Worm (Caenorhabditis elegans) whole organism, L4 larva: ENCODE data around the gene srh-25.

Experiments
- D1046.2 ChIP-seq: fragments of 200-800 bp; sonication (Bioruptor generic); IDR thresholded peaks from 2 replicates; pipeline ENCODE4 v1.3.6; 2022; ENCODE audit warnings: missing genetic modification characterization, missing compliant biosample characterization
- F26F4.8 ChIP-seq: fragments of 200-800 bp; sonication (Bioruptor generic); conservative IDR thresholded peaks from 2 replicates; pipeline ENCODE4 v1.3.6; 2022; ENCODE audit warnings: missing genetic modification characterization, missing compliant biosample characterization
- F37D6.2 ChIP-seq: sonication (generic microtip); optimal IDR thresholded peaks from 2 replicates; lab custom pipeline; 2016; ENCODE audit warnings: mild to moderate bottlenecking, missing genetic modification characterization, missing compliant biosample characterization
- F44E2.7 ChIP-seq: fragments of 200-800 bp; sonication (Bioruptor generic); IDR thresholded peaks from 2 replicates; pipeline ENCODE4 v2.1.2; 2022; ENCODE audit warnings: missing genetic modification characterization, missing compliant biosample characterization
- F49E8.2 ChIP-seq: sonication (generic microtip); optimal IDR thresholded peaks from 2 replicates; lab custom pipeline; 2016; ENCODE audit warnings: missing compliant biosample characterization, mild to moderate bottlenecking, missing genetic modification characterization, borderline replicate concordance
- T20F7.1 ChIP-seq: fragments of 200-800 bp; sonication (Bioruptor generic); optimal IDR thresholded peaks from 2 replicates; lab custom pipeline; 2018; ENCODE audit warnings: mild to moderate bottlenecking, missing genetic modification characterization, missing compliant biosample characterization
- ZK337.2 ChIP-seq: fragments of 200-800 bp; sonication (Bioruptor generic); IDR thresholded peaks from 2 replicates; pipeline ENCODE4 v1.3.6; 2022; ENCODE audit warnings: missing genetic modification reagents, missing genetic modification characterization, missing compliant biosample characterization
- aha-1 ChIP-seq: fragments of 150-350 bp; peaks from one replicate; lab custom pipeline; 2014; ENCODE audit warnings: missing biosample characterization, missing genetic modification characterization
- ama-1 ChIP-seq: fragments of 150-350 bp; optimal IDR thresholded peaks from 2 replicates; lab custom pipeline; 2014; ENCODE audit warnings: inconsistent platforms, mixed read lengths
- arid-1 ChIP-seq: fragments of 200-800 bp; sonication (Bioruptor generic); conservative IDR thresholded peaks from 2 replicates; pipeline ENCODE4 v1.3.6; 2022; ENCODE audit warnings: missing genetic modification reagents, missing genetic modification characterization, missing compliant biosample characterization
- ceh-44 ChIP-seq: fragments of 200-800 bp; sonication (Bioruptor generic); IDR thresholded peaks from 2 replicates; pipeline ENCODE4 v1.3.6; 2022; ENCODE audit warnings: missing genetic modification reagents, missing genetic modification characterization, missing compliant biosample characterization
- ctbp-1 ChIP-seq: fragments of 200-800 bp; sonication (Bioruptor generic); IDR thresholded peaks from 2 replicates; pipeline ENCODE4 v1.3.6; 2022; ENCODE audit warnings: missing genetic modification reagents, missing genetic modification characterization, missing compliant biosample characterization
- daf-19 ChIP-seq: fragments of 200-800 bp; sonication (Bioruptor generic); conservative IDR thresholded peaks from 2 replicates; pipeline ENCODE4 v1.3.6; 2022; ENCODE audit warnings: missing genetic modification characterization, missing compliant biosample characterization
- dmd-8 ChIP-seq: fragments of 200-800 bp; sonication (Bioruptor generic); IDR thresholded peaks from 2 replicates; pipeline ENCODE4 v1.3.6; 2022; ENCODE audit warnings: missing genetic modification characterization, missing compliant biosample characterization
- dve-1 ChIP-seq: sonication (generic microtip); optimal IDR thresholded peaks from 2 replicates; lab custom pipeline; 2017; ENCODE audit warnings: antibody characterized with exemption, mild to moderate bottlenecking, missing genetic modification characterization, missing compliant biosample characterization; ENCODE audit not compliant: insufficient read depth
- egl-43 ChIP-seq: fragments of 200-800 bp; sonication (Bioruptor generic); IDR thresholded peaks from 2 replicates; pipeline ENCODE4 v1.3.6; 2022; ENCODE audit warnings: missing genetic modification reagents, missing genetic modification characterization, missing compliant biosample characterization
- lin-13 ChIP-seq: fragments of 150-350 bp; optimal IDR thresholded peaks from 2 replicates; lab custom pipeline; 2014; ENCODE audit warnings: missing biosample characterization, missing genetic modification reagents, missing genetic modification characterization
- lin-15B ChIP-seq: fragments of 150-350 bp; sonication (generic microtip); optimal IDR thresholded peaks from 3 replicates; lab custom pipeline; 2014; ENCODE audit warnings: missing biosample characterization, missing genetic modification characterization
- lsy-2 ChIP-seq, 2 experiments: fragments of 150-350 bp in 1 of 2; sonication (generic microtip) in 1 of 2; optimal IDR thresholded peaks; 2 replicates each; lab custom pipeline; 2014 to 2017; ENCODE audit warnings: missing biosample characterization in 2 of 2, missing genetic modification characterization in 2 of 2
- madf-5 ChIP-seq, 2 experiments: fragments of 200-800 bp; sonication (Bioruptor generic); IDR thresholded peaks; 2 replicates each; pipeline ENCODE4 v1.3.6; 2022; ENCODE audit warnings: missing compliant biosample characterization in 2 of 2, missing genetic modification characterization in 2 of 2
- mdl-1 ChIP-seq, 2 experiments: fragments of 150-350 bp in 1 of 2; sonication (generic microtip) in 1 of 2; optimal IDR thresholded peaks; 2 replicates each; lab custom pipeline; 2014 to 2017; ENCODE audit warnings: missing biosample characterization in 2 of 2, missing genetic modification characterization in 2 of 2
- mep-1 ChIP-seq: fragments of 150-350 bp; sonication (generic microtip); optimal IDR thresholded peaks from 3 replicates; lab custom pipeline; 2014; ENCODE audit warnings: missing biosample characterization, missing genetic modification characterization
- nhr-102 ChIP-seq: sonication (generic microtip); optimal IDR thresholded peaks from 2 replicates; lab custom pipeline; 2016; ENCODE audit warnings: mild to moderate bottlenecking, missing genetic modification characterization, moderate library complexity, missing compliant biosample characterization
- nhr-11 ChIP-seq: fragments of 150-350 bp; optimal IDR thresholded peaks from 2 replicates; lab custom pipeline; 2014; ENCODE audit warnings: missing biosample characterization, missing genetic modification characterization
- nhr-25 ChIP-seq: sonication (generic microtip); optimal IDR thresholded peaks from 2 replicates; lab custom pipeline; 2017; ENCODE audit warnings: missing genetic modification characterization, mild to moderate bottlenecking, missing compliant biosample characterization, antibody characterized with exemption, moderate library complexity, borderline replicate concordance; ENCODE audit not compliant: insufficient read depth
- nhr-28 ChIP-seq: fragments of 150-350 bp; optimal IDR thresholded peaks from 2 replicates; lab custom pipeline; 2014; ENCODE audit warnings: missing biosample characterization, missing genetic modification characterization
- nhr-41 ChIP-seq: fragments of 200-800 bp; sonication (Bioruptor generic); IDR thresholded peaks from 2 replicates; pipeline ENCODE4 v1.3.6; 2022; ENCODE audit warnings: missing genetic modification reagents, missing genetic modification characterization, missing compliant biosample characterization
- nhr-76 ChIP-seq: fragments of 150-350 bp; optimal IDR thresholded peaks from 2 replicates; lab custom pipeline; 2014; ENCODE audit warnings: missing biosample characterization, missing genetic modification characterization
- nhr-77 ChIP-seq: fragments of 150-350 bp; optimal IDR thresholded peaks from 2 replicates; lab custom pipeline; 2014; ENCODE audit warnings: missing biosample characterization, missing genetic modification characterization
- php-3 ChIP-seq: fragments of 200-800 bp; sonication (Bioruptor generic); IDR thresholded peaks from 2 replicates; pipeline ENCODE4 v1.3.6; 2022; ENCODE audit warnings: missing genetic modification reagents, missing genetic modification characterization, missing compliant biosample characterization
- pqm-1 ChIP-seq: sonication (generic microtip); optimal IDR thresholded peaks from 2 replicates; lab custom pipeline; 2017; ENCODE audit warnings: missing biosample characterization, missing genetic modification characterization
- rbr-2 ChIP-seq: sonication (generic microtip); optimal IDR thresholded peaks from 2 replicates; lab custom pipeline; 2016; ENCODE audit warnings: missing genotype, missing genetic modification characterization, missing compliant biosample characterization
- sdz-12 ChIP-seq: fragments of 200-800 bp; sonication (Bioruptor generic); optimal IDR thresholded peaks from 2 replicates; lab custom pipeline; 2018; ENCODE audit warnings: mild to moderate bottlenecking, missing genetic modification characterization, missing compliant biosample characterization
- set-16 ChIP-seq: fragments of 200-800 bp; sonication (Bioruptor generic); IDR thresholded peaks from 2 replicates; pipeline ENCODE4 v1.3.6; 2022; ENCODE audit warnings: missing genetic modification reagents, missing genetic modification characterization, missing compliant biosample characterization
- snpc-4 ChIP-seq: fragments of 150-350 bp; optimal IDR thresholded peaks from 2 replicates; lab custom pipeline; 2014; ENCODE audit warnings: missing biosample characterization, missing genetic modification characterization
- spr-1 ChIP-seq: sonication (generic microtip); optimal IDR thresholded peaks from 2 replicates; lab custom pipeline; 2016; ENCODE audit warnings: mild to moderate bottlenecking, missing genetic modification characterization, missing compliant biosample characterization
- unc-39 ChIP-seq: sonication (generic microtip); optimal IDR thresholded peaks from 2 replicates; lab custom pipeline; 2017; ENCODE audit warnings: missing biosample characterization, missing genetic modification characterization
- unc-62 ChIP-seq, 3 experiments: fragments of 150-350 bp in 1 of 3; sonication (generic microtip); optimal IDR thresholded peaks in 2 of 3; peaks in 1 of 3; 1 replicate in 1 of 3; 2 replicates in 2 of 3; lab custom pipeline; 2014 to 2017; ENCODE audit warnings: missing biosample characterization in 3 of 3, missing genetic modification characterization in 3 of 3, missing genetic modification reagents in 3 of 3, missing genotype in 1 of 3
- vab-7 ChIP-seq: fragments of 200-800 bp; sonication (Bioruptor generic); IDR thresholded peaks from 2 replicates; pipeline ENCODE4 v1.3.6; 2022; ENCODE audit warnings: missing genetic modification reagents, missing genetic modification characterization, missing compliant biosample characterization
- zfp-2 ChIP-seq: sonication (generic microtip); optimal IDR thresholded peaks from 2 replicates; lab custom pipeline; 2016; ENCODE audit warnings: mild to moderate bottlenecking, missing genetic modification characterization, missing compliant biosample characterization
- zip-11 ChIP-seq: fragments of 200-800 bp; sonication (Bioruptor generic); IDR thresholded peaks from 2 replicates; pipeline ENCODE4 v1.3.6; 2022; ENCODE audit warnings: missing genetic modification characterization, missing compliant biosample characterization
- zip-2 ChIP-seq: fragments of 150-350 bp; optimal IDR thresholded peaks from 2 replicates; lab custom pipeline; 2014; ENCODE audit warnings: missing biosample characterization, missing genetic modification characterization
- ztf-7 ChIP-seq: fragments of 150-350 bp; optimal IDR thresholded peaks from 2 replicates; lab custom pipeline; 2014; ENCODE audit warnings: missing biosample characterization, missing genetic modification characterization

The srh-25 gene

DNA sequence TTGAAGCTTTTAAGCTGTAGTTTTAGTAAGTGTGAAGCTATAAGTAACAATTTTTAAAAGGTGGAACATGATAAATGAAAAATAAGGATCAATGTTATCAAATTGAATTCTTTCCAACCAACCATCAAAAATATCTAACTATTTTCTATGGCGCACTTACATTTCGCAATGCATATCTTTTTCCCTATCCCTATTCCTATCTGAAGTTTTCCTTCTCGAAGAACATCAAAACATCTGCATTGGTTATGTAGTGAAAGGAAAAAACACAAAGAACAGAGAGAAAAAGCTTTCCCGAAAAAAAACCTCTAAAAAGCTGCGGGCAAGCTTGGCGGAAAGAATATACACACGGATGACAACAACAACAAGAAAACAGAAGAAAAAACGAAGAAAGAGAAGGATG, 27.0 kb upstream of the srh-25 start (continued):
- TF ChIP-seq nhr-11 (tag; lab: Kevin White, UChicago), result no peak
- peak; percentile 25 for TF ChIP-seq mep-1
- TF ChIP-seq T20F7.1 (GFP tag; lab: Kevin White, UChicago), result no peak
- TF ChIP-seq unc-39 (tag; lab: Kevin White, UChicago), result no peak
- no peak for TF ChIP-seq zip-2 (tag; lab: Kevin White, UChicago)
- TF ChIP-seq php-3, result no peak
- no peak for TF ChIP-seq madf-5 (GFP tag; IDR thresholded peaks at IDR 0.05; lab: Robert Waterston, UW)
- no peak for TF ChIP-seq lin-15B (tag; lab: Kevin White, UChicago)
- TF ChIP-seq ama-1 (lab: Kevin White, UChicago), result no peak
- TF ChIP-seq zfp-2 (tag; lab: Kevin White, UChicago), result no peak
- TF ChIP-seq F44E2.7 (GFP tag; lab: Robert Waterston, UW), result no peak
- peak in 1 of 2 experiments; percentile 32 for TF ChIP-seq mdl-1 (tag; optimal IDR thresholded peaks at IDR 0.05; lab: Kevin White, UChicago)
- no peak for TF ChIP-seq vab-7 (GFP tag; lab: Robert Waterston, UW)
- TF ChIP-seq arid-1, result no peak
- TF ChIP-seq ceh-44 (GFP tag; lab: Robert Waterston, UW), result no peak
- TF ChIP-seq nhr-102 (tag; lab: Kevin White, UChicago), result no peak
- no peak for TF ChIP-seq lin-13 (GFP tag; lab: Kevin White, UChicago)
- peak in 1 of 2 experiments; percentile 36 for TF ChIP-seq lsy-2 (tag; optimal IDR thresholded peaks at IDR 0.05; lab: Kevin White, UChicago)
- no peak for TF ChIP-seq F49E8.2 (tag; lab: Kevin White, UChicago)
- no peak for TF ChIP-seq F26F4.8 (GFP tag; lab: Robert Waterston, UW)
- TF ChIP-seq snpc-4 (tag; lab: Kevin White, UChicago), result no peak
- no peak for TF ChIP-seq daf-19 (GFP tag; lab: Robert Waterston, UW)
- no peak for TF ChIP-seq ZK337.2 (GFP tag; lab: Robert Waterston, UW)
- TF ChIP-seq nhr-41, result no peak
- no peak for TF ChIP-seq nhr-28
- TF ChIP-seq F37D6.2, result no peak
- peak; percentile 16 for TF ChIP-seq dve-1 (tag; lab: Kevin White, UChicago)
- TF ChIP-seq egl-43 (GFP tag; lab: Robert Waterston, UW), result no peak
- no peak for TF ChIP-seq sdz-12 (GFP tag; lab: Kevin White, UChicago)
- no peak for TF ChIP-seq nhr-76 (tag; lab: Kevin White, UChicago)
- TF ChIP-seq zip-11, result no peak
- no peak for TF ChIP-seq pqm-1
- TF ChIP-seq ztf-7, result no peak
- TF ChIP-seq nhr-25 (tag; lab: Kevin White, UChicago), result no peak
- no peak for TF ChIP-seq nhr-77 (tag; lab: Kevin White, UChicago)
- no peak for TF ChIP-seq D1046.2 (GFP tag; lab: Robert Waterston, UW)
- no peak for TF ChIP-seq spr-1

DNA sequence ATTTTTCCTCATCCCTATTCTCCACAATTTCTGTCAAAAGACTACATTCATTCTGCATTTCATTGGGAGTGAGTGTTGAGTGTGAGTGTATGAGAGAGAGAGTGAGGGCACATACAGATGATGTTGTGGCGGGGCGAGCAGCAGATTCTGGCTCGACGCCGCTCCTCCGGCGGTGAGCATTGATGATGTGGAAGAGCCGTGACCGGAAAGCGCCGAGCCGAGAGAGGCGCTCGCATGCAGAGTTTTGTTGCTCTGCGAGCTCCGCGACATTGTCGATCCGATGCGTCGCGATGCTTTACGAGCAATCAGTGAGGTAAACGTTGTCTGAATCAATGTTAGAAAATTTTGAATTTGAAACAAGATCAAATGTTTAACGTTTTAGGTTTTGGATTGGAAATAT, 22.1 kb upstream of the srh-25 start:
- TF ChIP-seq unc-62 (GFP tag; optimal IDR thresholded peaks at IDR 0.05 in 1 of 2; lab: Kevin White, UChicago), result no peak
- no peak for TF ChIP-seq unc-62 (tag; optimal IDR thresholded peaks at IDR 0.05; lab: Kevin White, UChicago)
- TF ChIP-seq set-16 (GFP tag; lab: Robert Waterston, UW), result peak; percentile 93
- 0 out of 2 replicates have a peak, but pooled peaks have one; percentile 14 for TF ChIP-seq ctbp-1
- no peak for TF ChIP-seq rbr-2 (tag; lab: Kevin White, UChicago)
- TF ChIP-seq aha-1 (tag; lab: Kevin White, UChicago), result peak; percentile 27
- TF ChIP-seq dmd-8 (GFP tag; lab: Robert Waterston, UW), result 0 out of 2 replicates have a peak, but pooled peaks have one; percentile 38
- TF ChIP-seq egl-43 (GFP tag; lab: Robert Waterston, UW), result peak; percentile 42; the same call in 1 of the 2 replicates
